Worm (Caenorhabditis elegans) whole organism, L3 larva: Measurements from ENCODE around the gene nhr-173.
A peak's percentile ranks its signal among the peaks of the same experiment; 100 is the strongest.

Experiments
- aly-2 ChIP-seq: fragments of 150-350 bp; optimal IDR thresholded peaks from 2 replicates; lab custom pipeline; 2014; ENCODE audit warnings: missing biosample characterization, missing genetic modification characterization
- ceh-28 ChIP-seq: fragments of 150-350 bp; optimal IDR thresholded peaks from 2 replicates; lab custom pipeline; 2014; ENCODE audit warnings: missing biosample characterization, missing genetic modification reagents, missing genetic modification characterization
- daf-12 ChIP-seq: fragments of 150-350 bp; optimal IDR thresholded peaks from 2 replicates; lab custom pipeline; 2014; ENCODE audit warnings: missing biosample characterization, missing genetic modification reagents, missing genetic modification characterization
- elt-1 ChIP-seq: fragments of 150-350 bp; optimal IDR thresholded peaks from 2 replicates; lab custom pipeline; 2014; ENCODE audit warnings: missing biosample characterization, missing genetic modification characterization
- elt-2 ChIP-seq: sonication (generic microtip); optimal IDR thresholded peaks from 2 replicates; lab custom pipeline; 2016; ENCODE audit warnings: missing genetic modification reagents, mild to moderate bottlenecking, missing genetic modification characterization, missing compliant biosample characterization
- eor-1 ChIP-seq, 2 experiments: fragments of 150-350 bp; optimal IDR thresholded peaks; 2 replicates each; lab custom pipeline; 2014 to 2018; ENCODE audit warnings: missing biosample characterization in 2 of 2, missing genetic modification characterization in 2 of 2
- fkh-2 ChIP-seq: fragments of 150-350 bp; optimal IDR thresholded peaks from 2 replicates; lab custom pipeline; 2014; ENCODE audit warnings: missing biosample characterization, missing genetic modification reagents, missing genetic modification characterization
- fos-1 ChIP-seq: fragments of 150-350 bp; optimal IDR thresholded peaks from 2 replicates; lab custom pipeline; 2014; ENCODE audit warnings: missing biosample characterization, missing genetic modification characterization
- hmg-11 ChIP-seq: sonication (generic microtip); optimal IDR thresholded peaks from 2 replicates; lab custom pipeline; 2016; ENCODE audit warnings: missing genetic modification characterization, missing compliant biosample characterization
- jun-1 ChIP-seq: fragments of 150-350 bp; optimal IDR thresholded peaks from 2 replicates; lab custom pipeline; 2014; ENCODE audit warnings: missing biosample characterization, missing genetic modification reagents, missing genetic modification characterization
- lin-39 ChIP-seq: fragments of 150-350 bp; optimal IDR thresholded peaks from 2 replicates; lab custom pipeline; 2018; ENCODE audit warnings: missing biosample characterization, missing genetic modification reagents, missing genetic modification characterization
- lsy-12 ChIP-seq: sonication (generic microtip); optimal IDR thresholded peaks from 2 replicates; lab custom pipeline; 2016; ENCODE audit warnings: mild to moderate bottlenecking, missing genetic modification characterization, missing compliant biosample characterization
- mdl-1 ChIP-seq: fragments of 150-350 bp; optimal IDR thresholded peaks from 2 replicates; lab custom pipeline; 2014; ENCODE audit warnings: missing biosample characterization, missing genetic modification characterization
- mml-1 ChIP-seq: fragments of 150-350 bp; sonication (generic microtip); optimal IDR thresholded peaks from 3 replicates; lab custom pipeline; 2014; ENCODE audit warnings: missing biosample characterization, missing genetic modification characterization
- nfya-1 ChIP-seq: sonication (generic microtip); optimal IDR thresholded peaks from 2 replicates; lab custom pipeline; 2017; ENCODE audit warnings: missing genetic modification characterization, mild to moderate bottlenecking, missing compliant biosample characterization, antibody characterized with exemption, moderate library complexity; ENCODE audit not compliant: insufficient read depth
- nhr-11 ChIP-seq: fragments of 150-350 bp; optimal IDR thresholded peaks from 2 replicates; lab custom pipeline; 2014; ENCODE audit warnings: missing biosample characterization, missing genetic modification characterization
- nhr-23 ChIP-seq: fragments of 150-350 bp; optimal IDR thresholded peaks from 2 replicates; lab custom pipeline; 2014; ENCODE audit warnings: missing biosample characterization, missing genetic modification reagents, missing genetic modification characterization
- nhr-237 ChIP-seq: fragments of 150-350 bp; optimal IDR thresholded peaks from 2 replicates; lab custom pipeline; 2014; ENCODE audit warnings: missing biosample characterization, missing genetic modification characterization
- nhr-43 ChIP-seq: sonication (generic microtip); optimal IDR thresholded peaks from 2 replicates; lab custom pipeline; 2016; ENCODE audit warnings: mild to moderate bottlenecking, missing genetic modification characterization, missing compliant biosample characterization; ENCODE audit not compliant: poor library complexity, severe bottlenecking
- nhr-67 ChIP-seq: fragments of 150-350 bp; optimal IDR thresholded peaks from 2 replicates; lab custom pipeline; 2014; ENCODE audit warnings: missing biosample characterization, missing genetic modification characterization
- nhr-76 ChIP-seq: fragments of 150-350 bp; sonication (generic microtip); optimal IDR thresholded peaks from 5 replicates; lab custom pipeline; 2014; ENCODE audit warnings: missing biosample characterization, missing genetic modification characterization
- pha-4 ChIP-seq: fragments of 150-350 bp; optimal IDR thresholded peaks from 2 replicates; lab custom pipeline; 2014; ENCODE audit warnings: missing biosample characterization, missing genetic modification reagents, missing genetic modification characterization
- pqm-1 ChIP-seq: fragments of 150-350 bp; optimal IDR thresholded peaks from 2 replicates; lab custom pipeline; 2017; ENCODE audit warnings: missing biosample characterization, missing genetic modification characterization, inconsistent platforms
- sea-2 ChIP-seq: fragments of 150-350 bp; sonication (generic microtip); optimal IDR thresholded peaks from 4 replicates; lab custom pipeline; 2014; ENCODE audit warnings: missing biosample characterization, missing genetic modification reagents, missing genetic modification characterization
- skn-1 ChIP-seq: fragments of 150-350 bp; optimal IDR thresholded peaks from 2 replicates; lab custom pipeline; 2014; ENCODE audit warnings: missing biosample characterization, missing genetic modification characterization
- tbx-2 ChIP-seq: sonication (generic microtip); optimal IDR thresholded peaks from 2 replicates; lab custom pipeline; 2016; ENCODE audit warnings: mild to moderate bottlenecking, missing genetic modification characterization, missing compliant biosample characterization
- ztf-11 ChIP-seq: fragments of 150-350 bp; optimal IDR thresholded peaks from 2 replicates; lab custom pipeline; 2014; ENCODE audit warnings: missing biosample characterization, missing genetic modification characterization
- ztf-4 ChIP-seq: fragments of 150-350 bp; optimal IDR thresholded peaks from 2 replicates; lab custom pipeline; 2014; ENCODE audit warnings: missing biosample characterization, missing genetic modification characterization

The nhr-173 gene

ce11 chrX:6644971-6645704, 10.2 kb upstream of the nhr-173 start, which contains the start of gene C56E10.3:
Gene C56E10.3 (plus strand): TSS chrX:6645654.
- TF ChIP-seq pqm-1 = peak; percentile 76
- no peak for TF ChIP-seq jun-1 (tag; lab: Kevin White, UChicago)
- TF ChIP-seq ztf-4 = no peak
- peak; percentile 96 for TF ChIP-seq pha-4 (tag; lab: Kevin White, UChicago)
- TF ChIP-seq hmg-11 (tag; lab: Kevin White, UChicago) = no peak
- TF ChIP-seq eor-1 (tag; optimal IDR thresholded peaks at IDR 0.05; lab: Kevin White, UChicago) = no peak
- no peak for TF ChIP-seq lsy-12 (tag; lab: Kevin White, UChicago)
- TF ChIP-seq aly-2 (tag; lab: Kevin White, UChicago) = no peak
- TF ChIP-seq sea-2 (GFP tag; lab: Kevin White, UChicago) = no peak
- no peak for TF ChIP-seq nhr-76 (tag; lab: Kevin White, UChicago)
- TF ChIP-seq skn-1 (tag; lab: Kevin White, UChicago) = no peak
- no peak for TF ChIP-seq daf-12 (tag; lab: Kevin White, UChicago)
- no peak for TF ChIP-seq ceh-28 (tag; lab: Kevin White, UChicago)
- TF ChIP-seq fkh-2 (tag; lab: Kevin White, UChicago) = no peak
- TF ChIP-seq nhr-237 (tag; lab: Kevin White, UChicago) = no peak
- TF ChIP-seq nhr-11 = no peak
- TF ChIP-seq ztf-11 = no peak
- TF ChIP-seq elt-2 (tag; lab: Kevin White, UChicago) = peak; percentile 86
- no peak for TF ChIP-seq nfya-1 (tag; lab: Kevin White, UChicago)
- TF ChIP-seq tbx-2 (tag; lab: Kevin White, UChicago) = no peak
- no peak for TF ChIP-seq mml-1

ce11 chrX:6646387-6647061, 8.8 kb upstream of the nhr-173 start:
- TF ChIP-seq nfya-1 (tag; lab: Kevin White, UChicago) = no peak
- TF ChIP-seq pqm-1 = peak; percentile 64
- TF ChIP-seq pha-4 (tag; lab: Kevin White, UChicago) = peak; percentile 14
- TF ChIP-seq elt-2 (tag; lab: Kevin White, UChicago) = peak; percentile 63

ce11 chrX:6649573-6649972, 5.8 kb upstream of the nhr-173 start:
- TF ChIP-seq fos-1 (tag; lab: Kevin White, UChicago) (no peak), nhr-43 (tag; lab: Kevin White, UChicago) (peak; percentile 66), nhr-23 (tag; lab: Kevin White, UChicago) (peak; percentile 10)

- TF ChIP-seq nhr-67 (tag; lab: Kevin White, UChicago) = no peak
- TF ChIP-seq elt-1 (tag; lab: Kevin White, UChicago) = peak; percentile 6
- no peak for TF ChIP-seq tbx-2 (tag; lab: Kevin White, UChicago)
- TF ChIP-seq hmg-11 (tag; lab: Kevin White, UChicago) = no peak
- peak; percentile 67 for TF ChIP-seq pha-4 (tag; lab: Kevin White, UChicago)
- no peak for TF ChIP-seq ztf-11
- TF ChIP-seq pqm-1 = peak; percentile 54
- TF ChIP-seq mdl-1 (tag; lab: Kevin White, UChicago) = no peak
- no peak for TF ChIP-seq nhr-43 (tag; lab: Kevin White, UChicago)
- no peak for TF ChIP-seq lin-39
- TF ChIP-seq skn-1 (tag; lab: Kevin White, UChicago) = no peak
- TF ChIP-seq elt-2 (tag; lab: Kevin White, UChicago) = peak; percentile 75
- no peak for TF ChIP-seq fos-1 (tag; lab: Kevin White, UChicago)
These were observed 2.2 kb upstream of the nhr-173 start for ce11 chrX:6653173-6653572.

- TF ChIP-seq nhr-11 = no peak
- TF ChIP-seq mdl-1 (tag; lab: Kevin White, UChicago) = no peak
- peak; percentile 80 for TF ChIP-seq elt-2 (tag; lab: Kevin White, UChicago)
- peak; percentile 66 for TF ChIP-seq pqm-1
These were observed 1.2 kb upstream of the nhr-173 start for ce11 chrX:6654139-6654538.
